Worm (Caenorhabditis elegans) whole organism, young adult: ENCODE results near the gene trpp-9.
A peak's percentile ranks its signal among the peaks of the same experiment; 100 is the strongest.

ENCODE experiments used
- F49E8.2 ChIP-seq: sonication (generic microtip); optimal IDR thresholded peaks from 3 replicates; lab custom pipeline; 2017; ENCODE audit warnings: missing genetic modification characterization, mild to moderate bottlenecking, missing compliant biosample characterization, antibody characterized with exemption, moderate library complexity; ENCODE audit not compliant: insufficient read depth
- ama-1 ChIP-seq, 3 experiments: fragments of 150-350 bp in 1 of 3; sonication (generic microtip) in 2 of 3; optimal IDR thresholded peaks; 2 replicates each; lab custom pipeline; 2014 to 2018; ENCODE audit warnings: missing biosample characterization in 2 of 3, missing genetic modification characterization in 2 of 3, missing genetic modification reagents in 2 of 3
- cebp-1 ChIP-seq, 2 experiments: fragments of 200-800 bp in 1 of 2; sonication (Bioruptor generic) in 1 of 2; sonication (generic microtip) in 1 of 2; IDR thresholded peaks in 1 of 2; optimal IDR thresholded peaks in 1 of 2; 2 replicates each; pipeline versions ENCODE4 v1.3.6 to Lab custom; 2017 to 2022; ENCODE audit warnings: missing compliant biosample characterization in 2 of 2, missing genetic modification characterization in 2 of 2, mild to moderate bottlenecking in 1 of 2, missing genetic modification reagents in 1 of 2, moderate library complexity in 1 of 2
- ceh-91 ChIP-seq: fragments of 200-800 bp; sonication (Bioruptor generic); IDR thresholded peaks from 2 replicates; pipeline ENCODE4 v1.3.6; 2022; ENCODE audit warnings: missing genetic modification reagents, missing genetic modification characterization, missing compliant biosample characterization
- efl-1 ChIP-seq: fragments of 150-350 bp; optimal IDR thresholded peaks from 2 replicates; lab custom pipeline; 2014; ENCODE audit warnings: missing biosample characterization, missing genetic modification reagents, missing genetic modification characterization
- ets-4 ChIP-seq: fragments of 200-800 bp; sonication (Bioruptor generic); optimal IDR thresholded peaks from 2 replicates; lab custom pipeline; 2018; ENCODE audit warnings: mild to moderate bottlenecking, missing genetic modification characterization, missing compliant biosample characterization
- hlh-12 ChIP-seq: sonication (generic microtip); optimal IDR thresholded peaks from 2 replicates; lab custom pipeline; 2016; ENCODE audit warnings: missing genetic modification characterization, missing compliant biosample characterization
- lir-1 ChIP-seq: fragments of 200-800 bp; sonication (Bioruptor generic); conservative IDR thresholded peaks from 2 replicates; pipeline ENCODE4 v1.3.6; 2022; ENCODE audit warnings: missing genetic modification reagents, missing genetic modification characterization, missing compliant biosample characterization
- nhr-179 ChIP-seq: sonication (generic microtip); optimal IDR thresholded peaks from 2 replicates; lab custom pipeline; 2016; ENCODE audit warnings: mild to moderate bottlenecking, missing genetic modification characterization, missing compliant biosample characterization
- unc-62 ChIP-seq: fragments of 150-350 bp; optimal IDR thresholded peaks from 2 replicates; lab custom pipeline; 2014; ENCODE audit warnings: missing biosample characterization, missing genetic modification reagents, missing genetic modification characterization

ce11 chrX:11605766-11606490, 42.2 kb downstream of the trpp-9 start:
- TF ChIP-seq ceh-91 (GFP tag; lab: Robert Waterston, UW) (no peak), ets-4 (GFP tag; lab: Kevin White, UChicago) (no peak), hlh-12 (tag; lab: Kevin White, UChicago) (no peak), cebp-1 (GFP tag; IDR thresholded peaks at IDR 0.05; lab: Robert Waterston, UW) (peak; percentile 100), cebp-1 (tag; optimal IDR thresholded peaks at IDR 0.05; lab: Kevin White, UChicago) (peak; percentile 100), nhr-179 (tag; lab: Kevin White, UChicago) (no peak), F49E8.2 (no peak), lir-1 (GFP tag; lab: Robert Waterston, UW) (peak; percentile 55), efl-1 (GFP tag; lab: Kevin White, UChicago) (peak; percentile 37), ama-1 (optimal IDR thresholded peaks at IDR 0.05; lab: Kevin White, UChicago) (no peak), ama-1 (GFP tag; optimal IDR thresholded peaks at IDR 0.05; lab: Kevin White, UChicago) (no peak), unc-62 (GFP tag; lab: Kevin White, UChicago) (no peak)
